Worm (Caenorhabditis elegans): Measurements from ENCODE around the gene frpr-15.

DNA sequence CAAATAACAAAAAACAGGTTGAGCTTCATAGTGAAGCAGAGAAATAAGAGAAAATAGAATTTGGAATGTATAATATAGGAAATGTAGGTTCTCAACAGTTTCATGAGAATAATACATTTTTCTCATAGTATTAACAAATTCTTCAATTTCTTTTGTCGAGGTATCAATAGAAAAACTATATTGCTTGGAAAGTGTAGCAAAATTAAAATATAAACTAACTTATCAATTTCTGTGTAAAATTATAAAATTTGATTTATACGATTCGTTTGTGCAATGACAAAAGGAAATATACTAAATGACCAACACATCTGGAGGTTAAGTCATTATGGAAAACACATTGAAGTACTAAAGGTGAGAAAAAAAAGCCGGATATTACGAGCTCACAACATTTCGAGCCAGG is 18.3 kb upstream of the frpr-15 start, which contains the start of gene W05B10.3:
- TF ChIP-seq pha-4 (tag; optimal IDR thresholded peaks at IDR 0.05) (no peak), lin-13 (tag; optimal IDR thresholded peaks at IDR 0.05) (no peak), unc-62 (GFP tag; optimal IDR thresholded peaks at IDR 0.05) (no peak), nhr-76 (tag; optimal IDR thresholded peaks at IDR 0.05) (no peak), mab-5 (tag; optimal IDR thresholded peaks at IDR 0.05) (no peak), blmp-1 (tag; optimal IDR thresholded peaks at IDR 0.05) (no peak), ztf-11 (tag; optimal IDR thresholded peaks at IDR 0.05) (no peak), lsy-2 (tag; optimal IDR thresholded peaks at IDR 0.05) (no peak), nhr-237 (tag; optimal IDR thresholded peaks at IDR 0.05) (no peak), ham-2 (GFP tag; optimal IDR thresholded peaks at IDR 0.05) (no peak), elt-1 (tag; optimal IDR thresholded peaks at IDR 0.05; ENCODE audit: borderline replicate concordance, insufficient read depth) (no peak)

Data from whole organism, mixed stage, embryonic.